Fruit fly (Drosophila melanogaster) whole organism, embryonic: ENCODE results near the gene kat80.
A peak's percentile ranks its signal among the peaks of the same experiment; 100 is the strongest.

Source experiments
- Aef1 ChIP-seq: fragments of 200-800 bp; sonication (Bioruptor generic); IDR thresholded peaks from 3 replicates; pipeline ENCODE4 v1.3.6; 2022; ENCODE audit warnings: missing biosample characterization, missing genetic modification characterization
- Atf3 ChIP-seq: fragments of 200-800 bp; sonication (Bioruptor generic); optimal IDR thresholded peaks from 3 replicates; lab custom pipeline; 2016; ENCODE audit warnings: missing biosample characterization, missing genetic modification characterization
- Atf6 ChIP-seq: fragments of 200-800 bp; sonication (Bioruptor generic); IDR thresholded peaks from 2 replicates; pipeline ENCODE4 v1.3.6; 2022; ENCODE audit warnings: missing biosample characterization, missing genetic modification characterization
- Bgb ChIP-seq: fragments of 200-800 bp; sonication (Bioruptor generic); IDR thresholded peaks from 2 replicates; pipeline ENCODE4 v1.3.6; 2022; ENCODE audit warnings: missing biosample characterization, missing genetic modification characterization; ENCODE audit not compliant: partially characterized antibody
- BtbVII ChIP-seq: fragments of 200-800 bp; sonication (Bioruptor generic); optimal IDR thresholded peaks from 3 replicates; lab custom pipeline; 2017; ENCODE audit warnings: missing biosample characterization, mild to moderate bottlenecking, missing genetic modification characterization
- CG10267 ChIP-seq: fragments of 200-800 bp; sonication (Bioruptor generic); optimal IDR thresholded peaks from 2 replicates; lab custom pipeline; 2018; ENCODE audit warnings: missing biosample characterization, mild to moderate bottlenecking, missing genetic modification characterization, moderate library complexity
- CG12219 ChIP-seq: fragments of 200-800 bp; sonication (Bioruptor generic); optimal IDR thresholded peaks from 3 replicates; lab custom pipeline; 2018; ENCODE audit warnings: missing biosample characterization, mild to moderate bottlenecking, missing genetic modification characterization
- CG12236 ChIP-seq: fragments of 200-800 bp; sonication (Bioruptor generic); optimal IDR thresholded peaks from 2 replicates; lab custom pipeline; 2016; ENCODE audit warnings: missing biosample characterization, missing genetic modification characterization
- CG12942 ChIP-seq: fragments of 200-800 bp; sonication (Bioruptor generic); optimal IDR thresholded peaks from 3 replicates; lab custom pipeline; 2016; ENCODE audit warnings: missing biosample characterization, missing genetic modification characterization
- CG13424 ChIP-seq: fragments of 200-800 bp; sonication (Bioruptor generic); optimal IDR thresholded peaks from 2 replicates; lab custom pipeline; 2019; ENCODE audit warnings: missing biosample characterization, mild to moderate bottlenecking, missing genetic modification characterization, moderate library complexity
- CG13624 ChIP-seq: fragments of 200-800 bp; sonication (Bioruptor generic); optimal IDR thresholded peaks from 2 replicates; lab custom pipeline; 2016; ENCODE audit warnings: missing biosample characterization, missing genetic modification characterization
- CG14441 ChIP-seq: fragments of 200-800 bp; sonication (Bioruptor generic); IDR thresholded peaks from 2 replicates; pipeline ENCODE4 v1.3.6; 2022; ENCODE audit warnings: missing biosample characterization, missing genetic modification characterization
- CG18011 ChIP-seq: fragments of 200-800 bp; sonication (Bioruptor generic); optimal IDR thresholded peaks from 2 replicates; lab custom pipeline; 2017; ENCODE audit warnings: missing biosample characterization, missing genetic modification characterization, mild to moderate bottlenecking, moderate library complexity, missing genotype
- CG2116 ChIP-seq: fragments of 200-800 bp; sonication (Bioruptor generic); optimal IDR thresholded peaks from 3 replicates; lab custom pipeline; 2018; ENCODE audit warnings: missing biosample characterization, mild to moderate bottlenecking, missing genetic modification characterization
- CG2199 ChIP-seq: fragments of 200-800 bp; sonication (Bioruptor generic); IDR thresholded peaks from 3 replicates; pipeline ENCODE4 v1.3.6; 2022; ENCODE audit warnings: missing biosample characterization, missing genetic modification characterization
- CG30020 ChIP-seq: fragments of 200-800 bp; optimal IDR thresholded peaks from 2 replicates; lab custom pipeline; 2019; ENCODE audit warnings: missing biosample characterization, mild to moderate bottlenecking, missing genetic modification characterization, moderate library complexity
- CG31441 ChIP-seq: fragments of 200-800 bp; sonication (Bioruptor generic); IDR thresholded peaks from 2 replicates; pipeline ENCODE4 v1.3.6; 2022; ENCODE audit warnings: missing biosample characterization, missing genetic modification characterization
- CG3726 ChIP-seq: fragments of 200-800 bp; sonication (Bioruptor generic); IDR thresholded peaks from 3 replicates; pipeline ENCODE4, ENCODE4 v1.3.6; 2022; ENCODE audit warnings: missing biosample characterization, missing genetic modification characterization
- CG4854 ChIP-seq: fragments of 200-800 bp; sonication (Bioruptor generic); optimal IDR thresholded peaks from 2 replicates; lab custom pipeline; 2016; ENCODE audit warnings: missing biosample characterization, missing genetic modification characterization, inconsistent platforms
- CG7745 ChIP-seq: fragments of 200-800 bp; sonication (Bioruptor generic); optimal IDR thresholded peaks from 2 replicates; lab custom pipeline; 2018; ENCODE audit warnings: missing biosample characterization, mild to moderate bottlenecking, missing genetic modification characterization, moderate library complexity
- CG7786 ChIP-seq: fragments of 200-800 bp; sonication (Bioruptor generic); optimal IDR thresholded peaks from 2 replicates; lab custom pipeline; 2016; ENCODE audit warnings: missing biosample characterization, missing genetic modification characterization
- CG7839 ChIP-seq: fragments of 200-800 bp; sonication (Bioruptor generic); optimal IDR thresholded peaks from 3 replicates; lab custom pipeline; 2018; ENCODE audit warnings: missing biosample characterization, mild to moderate bottlenecking, missing genetic modification characterization, moderate library complexity
- CG8924 ChIP-seq: fragments of 200-800 bp; optimal IDR thresholded peaks from 3 replicates; lab custom pipeline; 2019; ENCODE audit warnings: missing biosample characterization, mild to moderate bottlenecking, missing genetic modification characterization, moderate library complexity
- CoRest ChIP-seq: fragments of 200-800 bp; sonication (Bioruptor generic); optimal IDR thresholded peaks from 3 replicates; lab custom pipeline; 2018; ENCODE audit warnings: missing biosample characterization, mild to moderate bottlenecking, missing genetic modification characterization, moderate library complexity
- D19A ChIP-seq: fragments of 200-800 bp; optimal IDR thresholded peaks from 3 replicates; lab custom pipeline; 2019; ENCODE audit warnings: missing biosample characterization, mild to moderate bottlenecking, missing genetic modification characterization, moderate library complexity
- Fer1 ChIP-seq: fragments of 200-800 bp; sonication (Bioruptor generic); optimal IDR thresholded peaks from 2 replicates; lab custom pipeline; 2017; ENCODE audit warnings: missing biosample characterization, mild to moderate bottlenecking, missing genetic modification characterization
- Fer2 ChIP-seq: fragments of 200-800 bp; sonication (Bioruptor generic); optimal IDR thresholded peaks from 2 replicates; lab custom pipeline; 2018; ENCODE audit warnings: missing biosample characterization, mild to moderate bottlenecking, missing genetic modification characterization, moderate library complexity
- GATAe ChIP-seq: fragments of 200-800 bp; sonication (Bioruptor generic); conservative IDR thresholded peaks from 2 replicates; pipeline ENCODE4 v1.3.6; 2022; ENCODE audit warnings: missing biosample characterization, missing genetic modification characterization
- Hr51 ChIP-seq, 2 experiments: fragments of 200-800 bp; sonication (Bioruptor generic); optimal IDR thresholded peaks; 2 replicates in 1 of 2; 3 replicates in 1 of 2; lab custom pipeline; 2016 to 2018; ENCODE audit warnings: missing biosample characterization in 2 of 2, missing genetic modification characterization in 2 of 2, mild to moderate bottlenecking in 1 of 2, moderate library complexity in 1 of 2
- Hsf ChIP-seq: fragments of 200-800 bp; sonication (Bioruptor generic); optimal IDR thresholded peaks from 3 replicates; lab custom pipeline; 2016; ENCODE audit warnings: missing biosample characterization, missing genetic modification characterization
- MESR4 ChIP-seq: fragments of 200-800 bp; sonication (Bioruptor generic); optimal IDR thresholded peaks from 2 replicates; lab custom pipeline; 2018; ENCODE audit warnings: missing biosample characterization, mild to moderate bottlenecking, missing genetic modification characterization, moderate library complexity
- Med ChIP-seq: fragments of 200-800 bp; sonication (Bioruptor generic); peaks from one replicate; lab custom pipeline; 2016; ENCODE audit warnings: missing biosample characterization, missing genetic modification characterization, mild to moderate bottlenecking, inconsistent platforms, moderate library complexity
- NK7.1 ChIP-seq: fragments of 200-800 bp; sonication (Bioruptor generic); optimal IDR thresholded peaks from 3 replicates; lab custom pipeline; 2016; ENCODE audit warnings: missing biosample characterization, missing genetic modification characterization
- Neu2 ChIP-seq: fragments of 200-800 bp; sonication (Bioruptor generic); optimal IDR thresholded peaks from 3 replicates; lab custom pipeline; 2016; ENCODE audit warnings: missing biosample characterization, missing genetic modification characterization, borderline replicate concordance
- Nf-YB ChIP-seq: fragments of 200-800 bp; sonication (Bioruptor generic); optimal IDR thresholded peaks from 3 replicates; lab custom pipeline; 2019; ENCODE audit warnings: missing biosample characterization, mild to moderate bottlenecking, missing genetic modification characterization, moderate library complexity
- Poxn ChIP-seq: fragments of 200-800 bp; sonication (Bioruptor generic); IDR thresholded peaks from 2 replicates; pipeline ENCODE4 v1.3.6; 2022; ENCODE audit warnings: missing biosample characterization, missing genetic modification characterization
- Sin3A ChIP-seq: fragments of >200 bp; optimal IDR thresholded peaks from 2 replicates; lab custom pipeline; 2018
- TFAM ChIP-seq: fragments of 200-800 bp; sonication (Bioruptor generic); optimal IDR thresholded peaks from 2 replicates; lab custom pipeline; 2017; ENCODE audit warnings: missing biosample characterization, missing genetic modification characterization, inconsistent platforms
- ap ChIP-seq: fragments of 200-800 bp; sonication (Bioruptor generic); IDR thresholded peaks from 2 replicates; pipeline ENCODE4 v1.3.6; 2022; ENCODE audit warnings: missing biosample characterization, missing genetic modification characterization
- br ChIP-seq: fragments of >200 bp; optimal IDR thresholded peaks from 2 replicates; lab custom pipeline; 2017
- bsh ChIP-seq, 2 experiments: fragments of 200-800 bp; sonication (Bioruptor generic); optimal IDR thresholded peaks; 2 replicates each; lab custom pipeline; 2017 to 2018; ENCODE audit warnings: mild to moderate bottlenecking in 2 of 2, missing biosample characterization in 2 of 2, missing genetic modification characterization in 2 of 2, moderate library complexity in 1 of 2
- fd96Cb ChIP-seq: fragments of 200-800 bp; sonication (Bioruptor generic); optimal IDR thresholded peaks from 2 replicates; lab custom pipeline; 2018; ENCODE audit warnings: missing biosample characterization, mild to moderate bottlenecking, missing genetic modification characterization, moderate library complexity
- kah ChIP-seq: fragments of 200-800 bp; sonication (Bioruptor generic); optimal IDR thresholded peaks from 2 replicates; lab custom pipeline; 2018; ENCODE audit warnings: missing biosample characterization, mild to moderate bottlenecking, missing genetic modification characterization
- lmd ChIP-seq: fragments of 200-800 bp; sonication (Bioruptor generic); IDR thresholded peaks from 2 replicates; pipeline ENCODE4 v1.3.6; 2022; ENCODE audit warnings: missing biosample characterization, missing genetic modification characterization
- mam ChIP-seq: fragments of 200-800 bp; sonication (Bioruptor generic); optimal IDR thresholded peaks from 3 replicates; lab custom pipeline; 2016; ENCODE audit warnings: missing biosample characterization, missing genetic modification characterization
- nau ChIP-seq: fragments of 200-800 bp; sonication (Bioruptor generic); optimal IDR thresholded peaks from 3 replicates; lab custom pipeline; 2017; ENCODE audit warnings: missing biosample characterization, mild to moderate bottlenecking, missing genetic modification characterization, missing genetic modification reagents
- oc ChIP-seq: fragments of 200-800 bp; sonication (Bioruptor generic); optimal IDR thresholded peaks from 2 replicates; lab custom pipeline; 2018; ENCODE audit warnings: missing biosample characterization, mild to moderate bottlenecking, missing genetic modification characterization, moderate library complexity
- pan ChIP-seq, 4 experiments: fragments of >200 bp in 3 of 4; fragments of 200-800 bp in 1 of 4; sonication (Bioruptor generic) in 1 of 4; optimal IDR thresholded peaks in 3 of 4; IDR thresholded peaks in 1 of 4; 2 replicates each; pipeline versions ENCODE4 v1.3.6 to Lab custom; 2017 to 2022; ENCODE audit warnings: missing biosample characterization in 2 of 4, missing genetic modification characterization in 2 of 4, mixed read lengths in 1 of 4
- shn ChIP-seq: fragments of 200-800 bp; sonication (Bioruptor generic); optimal IDR thresholded peaks from 3 replicates; lab custom pipeline; 2016; ENCODE audit warnings: missing biosample characterization, missing genetic modification characterization
- tgo ChIP-seq: fragments of 200-800 bp; sonication (Bioruptor generic); IDR thresholded peaks from 3 replicates; pipeline ENCODE4 v1.3.6; 2022; ENCODE audit warnings: missing biosample characterization, missing genetic modification characterization

Gene kat80

DNA sequence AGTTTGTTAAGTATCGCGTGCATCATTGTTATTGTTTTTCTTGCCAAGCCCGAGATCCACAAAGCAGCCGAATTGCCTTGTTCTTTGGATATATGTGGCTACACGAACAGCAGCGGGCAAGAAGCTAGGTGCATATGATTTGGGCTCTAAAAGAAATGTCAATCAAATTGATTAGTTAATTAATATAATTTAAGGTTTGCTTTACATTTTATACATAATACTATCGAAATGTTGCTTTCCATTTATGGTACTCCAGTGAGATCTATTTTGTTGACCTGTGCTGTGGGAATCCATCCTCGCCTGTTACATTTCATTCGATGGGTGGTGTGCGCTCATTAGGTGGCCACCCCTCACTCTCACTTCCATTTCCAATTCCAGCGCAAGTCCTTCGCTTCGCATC lies 12.6 kb downstream of the kat80 start (continued):
- no peak for TF ChIP-seq Poxn (GFP tag; lab: Robert Waterston, UW)
- TF ChIP-seq GATAe (GFP tag; lab: Robert Waterston, UW) = no peak; the same call in 1 of the 2 replicates
- peak; percentile 78 for TF ChIP-seq fd96Cb (tag; lab: Kevin White, UChicago)
- TF ChIP-seq CoRest (tag; lab: Kevin White, UChicago) = peak; percentile 76
- TF ChIP-seq Atf3 (GFP tag; lab: Kevin White, UChicago) = peak; percentile 48
- peak; percentile 66; the same call in 1 of the 2 replicates for TF ChIP-seq ap (GFP tag; lab: Robert Waterston, UW)
- TF ChIP-seq CG10267 (tag; lab: Kevin White, UChicago) = peak; percentile 78
- TF ChIP-seq Hr51 (GFP tag; optimal IDR thresholded peaks at IDR 0.05; lab: Kevin White, UChicago) = peak; percentile 37 to 79
- TF ChIP-seq lmd (GFP tag; lab: Robert Waterston, UW) = peak; percentile 80
- TF ChIP-seq CG12236 (GFP tag; lab: Kevin White, UChicago) = peak; percentile 21
- peak; percentile 84 for TF ChIP-seq Fer1 (GFP tag; lab: Kevin White, UChicago)
- TF ChIP-seq Fer2 (tag; lab: Kevin White, UChicago) = peak; percentile 48
- peak; percentile 44 for TF ChIP-seq CG12942 (GFP tag; lab: Kevin White, UChicago)
- TF ChIP-seq CG7786 (GFP tag; lab: Kevin White, UChicago) = peak; percentile 24
- peak; percentile 74 for TF ChIP-seq oc (tag; lab: Kevin White, UChicago)
- TF ChIP-seq Nf-YB (GFP tag; lab: Kevin White, UChicago) = peak; percentile 50
- TF ChIP-seq Hsf (GFP tag; lab: Kevin White, UChicago) = peak; percentile 74
- TF ChIP-seq CG3726 (GFP tag; lab: Robert Waterston, UW) = peak; percentile 73; the same call in 2 of the 3 replicates
- TF ChIP-seq mam (GFP tag; lab: Kevin White, UChicago) = peak; percentile 61
- peak; percentile 32 for TF ChIP-seq kah (GFP tag; lab: Kevin White, UChicago)
- TF ChIP-seq CG13624 = peak; percentile 27
- TF ChIP-seq BtbVII (GFP tag; lab: Kevin White, UChicago) = peak; percentile 55
- TF ChIP-seq CG7745 (tag; lab: Kevin White, UChicago) = no peak
- TF ChIP-seq TFAM (GFP tag; lab: Kevin White, UChicago) = no peak
- TF ChIP-seq shn (GFP tag; lab: Kevin White, UChicago) = no peak
- peak; percentile 87 for TF ChIP-seq CG7839
- no peak for TF ChIP-seq Sin3A (lab: Kevin White, UChicago)
- TF ChIP-seq D19A = peak; percentile 71
- peak; percentile 12 to 89 for TF ChIP-seq bsh (GFP tag; optimal IDR thresholded peaks at IDR 0.05; lab: Kevin White, UChicago)
- peak; percentile 84 for TF ChIP-seq CG31441 (GFP tag; lab: Robert Waterston, UW)
- no peak for TF ChIP-seq Neu2 (GFP tag; lab: Kevin White, UChicago)
- peak; percentile 14 for TF ChIP-seq CG18011 (GFP tag; lab: Kevin White, UChicago)
- TF ChIP-seq CG13424 (tag; lab: Kevin White, UChicago) = peak; percentile 82
- TF ChIP-seq CG30020 (tag; lab: Kevin White, UChicago) = peak; percentile 36
- peak; percentile 1 for TF ChIP-seq NK7.1 (GFP tag; lab: Kevin White, UChicago)
- no peak for TF ChIP-seq br (lab: Kevin White, UChicago)
- peak; percentile 74 for TF ChIP-seq tgo (GFP tag; lab: Robert Waterston, UW)
- TF ChIP-seq Aef1 = peak; percentile 69
- peak; percentile 51 for TF ChIP-seq CG4854
- TF ChIP-seq pan (optimal IDR thresholded peaks at IDR 0.05; lab: Kevin White, UChicago) = no peak
- peak in 1 of 2 experiments; percentile 74 for TF ChIP-seq pan (GFP tag; optimal IDR thresholded peaks at IDR 0.05 in 1 of 2, IDR thresholded peaks at IDR 0.05 in 1 of 2)
- TF ChIP-seq Bgb (GFP tag; lab: Robert Waterston, UW) = no peak
- peak; percentile 55 for TF ChIP-seq nau (GFP tag; lab: Kevin White, UChicago)
- peak; percentile 78 for TF ChIP-seq CG12219 (GFP tag; lab: Kevin White, UChicago)
- peak; percentile 13 for TF ChIP-seq CG2116 (GFP tag; lab: Kevin White, UChicago)
- peak; percentile 83 for TF ChIP-seq CG8924 (tag; lab: Kevin White, UChicago)
- peak; percentile 85 for TF ChIP-seq Atf6 (GFP tag; lab: Robert Waterston, UW)
- TF ChIP-seq MESR4 = no peak
- 0 out of 3 replicates have a peak, but pooled peaks have one; percentile 56 for TF ChIP-seq CG2199 (GFP tag; lab: Robert Waterston, UW)
- peak; percentile 92 for TF ChIP-seq Med
- TF ChIP-seq CG14441 (GFP tag; lab: Robert Waterston, UW) = peak; percentile 73
